Fruit fly (Drosophila melanogaster): ENCODE measurements around the gene yata.

- no peak for TF ChIP-seq onecut (GFP tag; IDR thresholded peaks at IDR 0.05)
- no peak for TF ChIP-seq NfI (GFP tag; optimal IDR thresholded peaks at IDR 0.05)
- TF ChIP-seq Ets97D (GFP tag; optimal IDR thresholded peaks at IDR 0.05), result no peak
- no peak for TF ChIP-seq Neu2 (GFP tag; optimal IDR thresholded peaks at IDR 0.05; ENCODE audit: borderline replicate concordance)
- TF ChIP-seq Sin3A (optimal IDR thresholded peaks at IDR 0.05), result no peak
- TF ChIP-seq jumu (GFP tag; optimal IDR thresholded peaks at IDR 0.05), result no peak
- TF ChIP-seq salm (tag; optimal IDR thresholded peaks at IDR 0.05), result no peak
- no peak for TF ChIP-seq sug (tag; optimal IDR thresholded peaks at IDR 0.05)
Observed at dm6 chr3R:29760042-29760441, 11.0 kb downstream of the yata start.

Measured in whole organism, embryonic.